Fruit fly (Drosophila melanogaster): ENCODE data around the gene ko.

- TF ChIP-seq Hr96 (GFP tag; optimal IDR thresholded peaks at IDR 0.05) (no peak), toe (GFP tag; optimal IDR thresholded peaks at IDR 0.05) (no peak), CG7045 (GFP tag; optimal IDR thresholded peaks at IDR 0.05) (no peak)
These were observed 24.1 kb downstream of the ko start for dm6 chr3L:21106883-21107282.
